Fruit fly (Drosophila melanogaster): ENCODE results near the gene MTA1-like.

The MTA1-like gene

DNA sequence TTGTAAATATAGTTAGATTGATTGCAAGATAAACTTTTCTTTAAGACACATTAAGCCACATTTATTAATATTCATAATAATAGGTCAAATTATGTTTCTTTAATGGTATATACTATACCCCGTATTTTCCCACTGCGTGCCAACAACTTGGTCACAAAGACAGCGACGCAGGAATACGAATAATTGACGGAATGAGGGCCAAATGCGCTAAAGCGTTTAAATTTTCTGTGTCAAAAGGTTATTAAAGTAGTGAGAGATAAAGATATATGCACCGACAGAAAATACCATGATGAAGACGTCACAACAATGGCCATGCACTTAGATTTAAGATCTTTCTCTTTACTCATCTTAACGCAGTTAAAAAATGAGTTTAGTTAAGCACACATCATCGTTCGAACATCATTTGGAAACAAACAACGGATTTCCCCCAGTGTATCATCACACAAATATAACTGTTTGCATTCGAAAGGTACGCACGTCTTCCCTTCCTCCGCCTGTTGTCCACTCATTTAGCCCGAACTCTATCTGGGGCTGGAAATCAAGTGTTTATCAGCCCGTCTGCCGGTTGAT is 28.1 kb downstream of the MTA1-like start (continued):
- TF ChIP-seq insv (GFP tag; optimal IDR thresholded peaks at IDR 0.05), result no peak
- TF ChIP-seq kay (GFP tag; optimal IDR thresholded peaks at IDR 0.05), result peak; percentile 10
- no peak for TF ChIP-seq aop (GFP tag; IDR thresholded peaks at IDR 0.05)
- 0 out of 3 replicates have a peak, but pooled peaks have one; percentile 38 for TF ChIP-seq croc (GFP tag; conservative IDR thresholded peaks at IDR 0.05)
- TF ChIP-seq Ravus (GFP tag; IDR thresholded peaks at IDR 0.05), result no peak; the same call in 1 of the 2 replicates
- TF ChIP-seq Eip74EF (GFP tag; optimal IDR thresholded peaks at IDR 0.05), result peak in 1 of 2 experiments; percentile 65
- TF ChIP-seq Rfx (GFP tag; IDR thresholded peaks at IDR 0.05), result peak; percentile 46
- peak; percentile 39 for TF ChIP-seq Chrac-16 (GFP tag; optimal IDR thresholded peaks at IDR 0.05)
- no peak for TF ChIP-seq sc (optimal IDR thresholded peaks at IDR 0.05)
- peak; percentile 39 for TF ChIP-seq sc (GFP tag; optimal IDR thresholded peaks at IDR 0.05)
- peak; percentile 14 for TF ChIP-seq fd3F (GFP tag; optimal IDR thresholded peaks at IDR 0.05)
- TF ChIP-seq D19A (tag; optimal IDR thresholded peaks at IDR 0.05), result peak; percentile 61
- no peak for TF ChIP-seq CG34376 (GFP tag; optimal IDR thresholded peaks at IDR 0.05)
- TF ChIP-seq Taf1 (GFP tag; IDR thresholded peaks at IDR 0.05), result no peak; the same call in 1 of the 2 replicates
- TF ChIP-seq unc-4 (GFP tag; IDR thresholded peaks at IDR 0.05; ENCODE audit: partially characterized antibody), result no peak
- TF ChIP-seq her (GFP tag; optimal IDR thresholded peaks at IDR 0.05), result peak; percentile 44
- peak; percentile 7 for TF ChIP-seq HmgZ (tag; optimal IDR thresholded peaks at IDR 0.05)
- peak; percentile 56 for TF ChIP-seq CG12236 (GFP tag; optimal IDR thresholded peaks at IDR 0.05)
- no peak for TF ChIP-seq CG4328 (GFP tag; optimal IDR thresholded peaks at IDR 0.05)
- TF ChIP-seq CG13775 (GFP tag; optimal IDR thresholded peaks at IDR 0.05), result peak; percentile 68
- peak; percentile 44 for TF ChIP-seq CG16815 (GFP tag; optimal IDR thresholded peaks at IDR 0.05)
- TF ChIP-seq run (tag; optimal IDR thresholded peaks at IDR 0.05), result no peak
- peak; percentile 54 for TF ChIP-seq CG2875 (GFP tag; optimal IDR thresholded peaks at IDR 0.05)
- peak; percentile 80 for TF ChIP-seq oc (tag; optimal IDR thresholded peaks at IDR 0.05)
- no peak for TF ChIP-seq bigmax (GFP tag; optimal IDR thresholded peaks at IDR 0.05)
- peak; percentile 44 for TF ChIP-seq Hand (GFP tag; optimal IDR thresholded peaks at IDR 0.05)
- TF ChIP-seq CG2202 (tag; optimal IDR thresholded peaks at IDR 0.05), result peak; percentile 27
- peak; percentile 65 for TF ChIP-seq Mrtf (GFP tag; IDR thresholded peaks at IDR 0.05)
- TF ChIP-seq CG3065 (GFP tag; optimal IDR thresholded peaks at IDR 0.05), result no peak
- TF ChIP-seq Abd-B (GFP tag; optimal IDR thresholded peaks at IDR 0.05), result peak; percentile 71
- TF ChIP-seq CG4820 (GFP tag; optimal IDR thresholded peaks at IDR 0.05), result peak; percentile 65
- TF ChIP-seq ro (GFP tag; IDR thresholded peaks at IDR 0.05), result no peak
- no peak for TF ChIP-seq z (GFP tag; IDR thresholded peaks at IDR 0.05)
- TF ChIP-seq CG6689 (GFP tag; IDR thresholded peaks at IDR 0.05), result peak; percentile 64
- TF ChIP-seq CG8478 (optimal IDR thresholded peaks at IDR 0.05), result no peak
- peak; percentile 80 for TF ChIP-seq CG4424 (GFP tag; optimal IDR thresholded peaks at IDR 0.05)
- TF ChIP-seq CG8359 (GFP tag; optimal IDR thresholded peaks at IDR 0.05; ENCODE audit: borderline replicate concordance), result no peak
- TF ChIP-seq Dp (GFP tag; optimal IDR thresholded peaks at IDR 0.05), result no peak
- peak; percentile 54 for TF ChIP-seq CG17802 (tag; optimal IDR thresholded peaks at IDR 0.05)
- no peak for TF ChIP-seq CG6854 (GFP tag; optimal IDR thresholded peaks at IDR 0.05)
- peak; percentile 55; the same call in 1 of the 2 replicates for TF ChIP-seq CG7372 (GFP tag; IDR thresholded peaks at IDR 0.05)
- peak; percentile 12 for TF ChIP-seq trem (tag; optimal IDR thresholded peaks at IDR 0.05)
- peak; percentile 59; the same call in 1 of the 3 replicates for TF ChIP-seq CG3726 (GFP tag; IDR thresholded peaks at IDR 0.05)
- TF ChIP-seq CG12219 (GFP tag; optimal IDR thresholded peaks at IDR 0.05), result peak; percentile 61
- no peak for TF ChIP-seq CG3838 (GFP tag; optimal IDR thresholded peaks at IDR 0.05)
- TF ChIP-seq BtbVII (GFP tag; optimal IDR thresholded peaks at IDR 0.05), result peak; percentile 24
- no peak for TF ChIP-seq Dref (GFP tag; IDR thresholded peaks at IDR 0.05)
- peak; percentile 68 for TF ChIP-seq Hr3 (GFP tag; optimal IDR thresholded peaks at IDR 0.05)
- peak in 1 of 2 experiments; percentile 92 for TF ChIP-seq Hr78 (GFP tag; optimal IDR thresholded peaks at IDR 0.05)
- TF ChIP-seq MTF-1 (GFP tag; optimal IDR thresholded peaks at IDR 0.05; ENCODE audit: borderline replicate concordance), result peak; percentile 25
